Fruit fly (Drosophila melanogaster) S2 (cell line): ENCODE measurements around the gene kkv.

Source experiments
- CG8478 ChIP-seq: fragments of >200 bp; optimal IDR thresholded peaks from 2 replicates; lab custom pipeline; 2018
- CTCF ChIP-seq, 2 experiments: fragments of >200 bp; optimal IDR thresholded peaks; 2 replicates each; lab custom pipeline; 2018

DNA sequence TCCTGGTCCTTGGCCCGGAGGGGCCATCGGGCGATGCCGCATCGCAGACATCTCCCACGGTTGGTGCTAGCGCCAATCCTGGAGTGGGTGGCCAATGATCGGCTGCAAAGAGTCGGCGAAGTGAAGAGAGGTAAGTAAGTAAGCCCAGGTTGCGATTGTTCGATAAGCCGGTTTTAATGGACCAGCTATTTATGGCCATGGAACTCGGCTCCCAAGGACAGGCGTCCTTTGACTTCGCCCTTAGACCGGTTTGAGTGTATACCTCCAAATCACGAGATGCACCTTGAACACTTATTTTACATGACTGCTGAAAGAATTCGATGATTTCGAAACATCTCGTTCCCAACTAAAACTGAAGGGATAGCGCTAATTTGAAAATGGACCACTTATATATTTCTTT lies 6.9 kb downstream of the kkv start:
- TF ChIP-seq CTCF (optimal IDR thresholded peaks at IDR 0.05; lab: Kevin White, UChicago), result no peak
- TF ChIP-seq CG8478, result no peak
